Worm (Caenorhabditis elegans): Measurements from ENCODE around the gene C09H5.7.

The C09H5.7 gene

DNA sequence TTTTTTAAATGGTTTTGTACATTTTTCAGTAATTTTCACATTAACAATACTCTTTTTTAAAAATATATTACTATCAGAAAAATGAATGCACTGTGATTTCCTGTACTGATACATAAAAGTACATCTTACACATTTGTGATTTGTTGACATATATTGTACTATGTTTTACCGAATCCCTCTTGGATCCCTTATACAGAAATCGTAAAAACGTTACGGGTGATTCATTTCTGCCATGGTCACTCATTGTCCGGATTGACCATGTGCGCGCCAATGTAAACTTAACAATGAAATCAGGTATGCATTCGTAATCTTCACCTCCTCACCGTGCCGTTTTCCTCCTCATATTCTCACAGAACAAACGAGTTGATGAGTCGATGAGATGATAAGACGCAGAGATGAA, 30.9 kb downstream of the C09H5.7 start, which contains the start of gene ZC513.2:
ZC513.2 (plus strand) TSS at position 301 of the 400 bp plus-strand sequence.
- TF ChIP-seq ztf-23 (GFP tag; IDR thresholded peaks at IDR 0.05), result no peak
- no peak for TF ChIP-seq tab-1 (GFP tag; IDR thresholded peaks at IDR 0.05)
- no peak for TF ChIP-seq med-1 (GFP tag; optimal IDR thresholded peaks at IDR 0.05; ENCODE audit: insufficient read depth)
- TF ChIP-seq klf-2 (GFP tag; conservative IDR thresholded peaks at IDR 0.05), result no peak
- TF ChIP-seq ztf-29 (GFP tag; IDR thresholded peaks at IDR 0.05), result no peak
- no peak for TF ChIP-seq cog-1 (tag; optimal IDR thresholded peaks at IDR 0.05)
- TF ChIP-seq flt-1 (GFP tag; IDR thresholded peaks at IDR 0.05), result no peak
- TF ChIP-seq ref-1 (GFP tag; conservative IDR thresholded peaks at IDR 0.05), result no peak
- TF ChIP-seq T22C8.4 (GFP tag; IDR thresholded peaks at IDR 0.05), result no peak

DNA sequence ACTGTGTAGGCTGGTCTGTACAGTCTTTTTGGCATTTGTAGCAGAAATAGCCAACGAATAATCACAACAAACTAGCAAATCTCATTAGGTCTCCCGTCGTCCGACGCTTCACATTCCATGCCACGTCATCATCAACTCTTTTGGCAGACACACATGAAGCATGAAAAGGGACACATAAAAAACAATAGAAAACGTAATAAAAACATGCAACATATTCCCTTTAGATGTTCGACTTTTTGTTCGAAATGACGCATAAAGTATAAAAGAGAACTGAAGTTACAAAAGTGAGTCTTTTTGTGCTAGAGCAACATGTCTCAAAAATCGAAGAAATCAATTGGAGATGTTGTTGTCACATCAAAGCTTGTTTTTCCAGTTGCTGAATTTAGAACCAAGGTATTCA, 33.2 kb downstream of the C09H5.7 start, which contains the start of gene sth-1:
sth-1 (plus strand) TSS at position 301 of the 400 bp plus-strand sequence.
- TF ChIP-seq T22C8.4 (GFP tag; IDR thresholded peaks at IDR 0.05) (no peak), ztf-23 (GFP tag; IDR thresholded peaks at IDR 0.05) (no peak), flt-1 (GFP tag; IDR thresholded peaks at IDR 0.05) (no peak)

DNA sequence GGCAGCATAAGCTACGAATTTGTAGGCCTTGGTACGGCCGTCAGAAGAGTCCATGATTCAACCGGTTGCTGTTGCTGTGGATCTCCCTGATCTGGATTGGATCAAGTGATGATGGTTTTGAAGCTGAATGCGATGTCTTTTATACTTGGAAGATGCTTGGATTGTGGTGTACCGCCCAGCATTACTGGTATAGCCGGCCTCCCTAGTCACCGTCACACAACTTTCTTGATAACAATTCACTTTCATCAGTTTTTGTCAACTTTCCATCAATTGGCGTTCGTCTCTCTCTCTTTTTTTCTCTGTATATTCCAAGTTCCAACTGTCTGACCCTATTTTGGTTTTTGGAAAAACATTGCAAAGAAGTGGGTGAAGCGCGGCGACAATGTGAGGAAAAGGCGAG, 34.2 kb downstream of the C09H5.7 start, which contains the start of gene col-43:
col-43 (minus strand) TSS at position 101 of the 400 bp plus-strand sequence.
- no peak for TF ChIP-seq T22C8.4 (GFP tag; IDR thresholded peaks at IDR 0.05)
- TF ChIP-seq med-1 (GFP tag; optimal IDR thresholded peaks at IDR 0.05; ENCODE audit: insufficient read depth), result no peak
- no peak for TF ChIP-seq klf-2 (GFP tag; conservative IDR thresholded peaks at IDR 0.05)
- TF ChIP-seq ref-1 (GFP tag; conservative IDR thresholded peaks at IDR 0.05), result no peak
- no peak for TF ChIP-seq tab-1 (GFP tag; IDR thresholded peaks at IDR 0.05)
- TF ChIP-seq ztf-23 (GFP tag; IDR thresholded peaks at IDR 0.05), result no peak
- TF ChIP-seq ztf-29 (GFP tag; IDR thresholded peaks at IDR 0.05), result no peak
- no peak for TF ChIP-seq cog-1 (tag; optimal IDR thresholded peaks at IDR 0.05)
- TF ChIP-seq flt-1 (GFP tag; IDR thresholded peaks at IDR 0.05), result no peak

DNA sequence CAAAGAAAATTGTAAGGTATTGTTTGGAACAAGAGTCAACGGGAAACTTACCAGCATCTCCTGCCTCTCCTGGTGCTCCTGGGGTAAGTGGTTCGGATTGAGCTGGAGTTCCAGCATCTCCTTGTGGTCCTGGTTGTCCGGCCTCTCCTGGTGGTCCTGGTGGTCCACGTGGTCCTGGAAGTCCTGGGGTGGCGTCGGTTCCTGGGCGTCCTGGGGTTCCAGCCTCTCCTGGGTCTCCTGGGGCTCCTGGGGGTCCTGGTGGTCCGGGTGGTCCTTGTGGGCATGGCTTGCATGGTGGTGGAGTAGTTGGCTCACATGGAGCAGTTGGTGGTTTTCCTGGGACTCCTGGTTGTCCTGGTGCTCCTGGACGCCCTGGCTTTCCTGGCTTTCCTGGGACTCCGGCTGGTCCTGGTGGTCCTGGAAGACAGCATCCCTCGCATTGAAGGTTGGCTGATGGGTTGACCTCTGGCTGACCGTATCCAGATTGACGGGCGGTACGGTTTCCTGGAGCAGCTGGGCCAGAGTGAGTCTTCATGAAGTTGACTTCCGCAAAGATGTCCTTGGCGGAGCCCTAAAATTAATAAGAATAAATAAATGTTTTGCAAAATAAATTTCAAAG, 34.9 kb downstream of the C09H5.7 start:
- no peak for TF ChIP-seq ref-1 (GFP tag; conservative IDR thresholded peaks at IDR 0.05)
- no peak for TF ChIP-seq T22C8.4 (GFP tag; IDR thresholded peaks at IDR 0.05)
- TF ChIP-seq flt-1 (GFP tag; IDR thresholded peaks at IDR 0.05), result no peak
- no peak for TF ChIP-seq cog-1 (tag; optimal IDR thresholded peaks at IDR 0.05)
- no peak for TF ChIP-seq ztf-29 (GFP tag; IDR thresholded peaks at IDR 0.05)
- TF ChIP-seq ztf-23 (GFP tag; IDR thresholded peaks at IDR 0.05), result no peak
- no peak for TF ChIP-seq tab-1 (GFP tag; IDR thresholded peaks at IDR 0.05)
- TF ChIP-seq klf-2 (GFP tag; conservative IDR thresholded peaks at IDR 0.05), result no peak
- TF ChIP-seq med-1 (GFP tag; optimal IDR thresholded peaks at IDR 0.05; ENCODE audit: insufficient read depth), result no peak

DNA sequence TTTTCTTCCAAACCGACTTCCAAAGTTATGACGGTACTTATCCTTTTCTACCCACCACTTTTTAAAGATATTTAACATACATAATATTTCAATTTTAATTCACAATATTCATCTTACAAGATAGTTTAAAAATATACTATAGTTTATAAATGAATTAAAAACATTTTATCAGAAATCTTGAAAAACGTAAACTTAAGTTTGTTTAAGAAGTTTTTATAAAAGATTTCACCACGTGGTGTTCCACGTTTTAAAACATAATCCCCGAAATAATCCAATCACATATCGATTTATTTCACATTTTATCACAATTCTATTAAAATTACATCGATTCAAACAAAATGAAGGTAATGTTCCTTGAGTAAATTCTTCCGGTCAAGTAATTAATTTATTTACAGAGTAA, 38.3 kb downstream of the C09H5.7 start, which contains the start of gene ZC513.3:
ZC513.3 (plus strand) TSS at position 301 of the 400 bp plus-strand sequence.
- no peak for TF ChIP-seq ref-1 (GFP tag; conservative IDR thresholded peaks at IDR 0.05)
- no peak for TF ChIP-seq flt-1 (GFP tag; IDR thresholded peaks at IDR 0.05)
- TF ChIP-seq klf-2 (GFP tag; conservative IDR thresholded peaks at IDR 0.05), result no peak
- TF ChIP-seq ztf-29 (GFP tag; IDR thresholded peaks at IDR 0.05), result no peak
- TF ChIP-seq tab-1 (GFP tag; IDR thresholded peaks at IDR 0.05), result no peak
- no peak for TF ChIP-seq ztf-23 (GFP tag; IDR thresholded peaks at IDR 0.05)
- no peak for TF ChIP-seq T22C8.4 (GFP tag; IDR thresholded peaks at IDR 0.05)
- no peak for TF ChIP-seq med-1 (GFP tag; optimal IDR thresholded peaks at IDR 0.05; ENCODE audit: insufficient read depth)
- TF ChIP-seq cog-1 (tag; optimal IDR thresholded peaks at IDR 0.05), result no peak

DNA sequence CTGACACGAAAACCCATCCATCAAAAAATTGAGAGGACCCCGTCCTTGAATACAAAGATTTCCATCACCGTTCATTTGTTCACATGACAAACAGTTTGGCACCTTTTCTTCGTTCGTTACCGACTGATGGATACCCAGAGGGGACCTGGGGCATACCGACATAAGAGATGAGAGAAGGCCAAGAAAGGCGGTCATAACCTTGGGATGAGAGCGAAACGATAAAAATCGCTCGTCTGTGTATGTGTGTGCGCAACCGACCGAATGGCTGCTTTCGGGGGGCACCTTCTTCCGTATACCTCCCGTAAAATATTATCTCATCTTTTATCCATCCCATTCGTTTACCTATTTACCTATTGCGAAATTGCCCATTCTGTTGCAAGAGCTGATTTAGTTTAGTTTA, 40.1 kb downstream of the C09H5.7 start:
- TF ChIP-seq cog-1 (tag; optimal IDR thresholded peaks at IDR 0.05) (no peak), ref-1 (GFP tag; conservative IDR thresholded peaks at IDR 0.05) (no peak), ztf-29 (GFP tag; IDR thresholded peaks at IDR 0.05) (no peak), T22C8.4 (GFP tag; IDR thresholded peaks at IDR 0.05) (no peak), med-1 (GFP tag; optimal IDR thresholded peaks at IDR 0.05; ENCODE audit: insufficient read depth) (no peak), flt-1 (GFP tag; IDR thresholded peaks at IDR 0.05) (no peak), klf-2 (GFP tag; conservative IDR thresholded peaks at IDR 0.05) (no peak), tab-1 (GFP tag; IDR thresholded peaks at IDR 0.05) (no peak), ztf-23 (GFP tag; IDR thresholded peaks at IDR 0.05) (no peak)

DNA sequence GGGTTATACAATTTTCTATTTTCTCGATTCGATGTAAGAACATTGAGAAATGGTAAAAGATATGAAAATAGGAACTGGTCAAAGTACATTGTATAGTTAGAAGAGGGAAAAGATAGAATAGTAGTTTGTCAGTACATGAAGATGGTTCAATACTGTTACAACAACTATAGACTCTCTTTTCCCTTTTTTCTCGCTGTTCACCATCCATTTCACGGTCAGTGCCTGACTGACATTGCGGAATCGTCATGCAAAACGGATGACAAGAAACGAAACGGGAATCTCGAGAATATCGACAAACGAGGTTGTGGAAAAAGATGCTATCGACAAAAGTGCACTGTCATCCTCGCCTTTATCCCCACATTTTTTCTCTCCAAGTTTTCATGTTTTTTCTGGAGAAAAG, 41.4 kb downstream of the C09H5.7 start:
- no peak for TF ChIP-seq ref-1 (GFP tag; conservative IDR thresholded peaks at IDR 0.05)
- TF ChIP-seq cog-1 (tag; optimal IDR thresholded peaks at IDR 0.05), result no peak
- TF ChIP-seq med-1 (GFP tag; optimal IDR thresholded peaks at IDR 0.05; ENCODE audit: insufficient read depth), result no peak
- TF ChIP-seq flt-1 (GFP tag; IDR thresholded peaks at IDR 0.05), result no peak

DNA sequence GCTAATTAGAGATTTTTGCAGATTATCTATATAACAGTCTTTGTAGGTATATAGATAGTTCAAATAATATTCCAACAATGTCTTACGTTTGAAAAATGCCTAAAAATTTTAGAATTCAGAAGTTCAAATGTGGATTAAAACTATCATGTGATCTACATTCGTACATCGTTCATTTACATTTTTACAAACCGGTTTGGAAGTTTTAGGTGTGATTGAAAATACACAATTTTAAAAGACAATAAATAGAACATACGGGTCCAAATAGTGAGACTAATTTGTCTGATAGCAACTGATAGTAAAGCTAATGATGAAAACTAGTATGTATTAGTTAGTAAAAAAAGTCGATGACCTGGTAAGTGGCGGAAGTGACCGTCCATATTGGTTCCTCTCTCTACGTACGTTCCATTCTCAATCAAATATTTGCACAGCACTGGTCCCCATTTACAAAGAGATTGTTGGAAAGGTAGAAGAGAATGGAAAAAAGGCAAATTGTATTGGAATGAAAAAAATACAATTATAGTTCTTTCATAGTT, 43.6 kb downstream of the C09H5.7 start:
- TF ChIP-seq ztf-23 (GFP tag; IDR thresholded peaks at IDR 0.05) (no peak), flt-1 (GFP tag; IDR thresholded peaks at IDR 0.05) (no peak), cog-1 (tag; optimal IDR thresholded peaks at IDR 0.05) (no peak), tab-1 (GFP tag; IDR thresholded peaks at IDR 0.05) (no peak), T22C8.4 (GFP tag; IDR thresholded peaks at IDR 0.05) (no peak), ref-1 (GFP tag; conservative IDR thresholded peaks at IDR 0.05) (no peak), klf-2 (GFP tag; conservative IDR thresholded peaks at IDR 0.05) (no peak), ztf-29 (GFP tag; IDR thresholded peaks at IDR 0.05) (no peak), med-1 (GFP tag; optimal IDR thresholded peaks at IDR 0.05; ENCODE audit: insufficient read depth) (no peak)

DNA sequence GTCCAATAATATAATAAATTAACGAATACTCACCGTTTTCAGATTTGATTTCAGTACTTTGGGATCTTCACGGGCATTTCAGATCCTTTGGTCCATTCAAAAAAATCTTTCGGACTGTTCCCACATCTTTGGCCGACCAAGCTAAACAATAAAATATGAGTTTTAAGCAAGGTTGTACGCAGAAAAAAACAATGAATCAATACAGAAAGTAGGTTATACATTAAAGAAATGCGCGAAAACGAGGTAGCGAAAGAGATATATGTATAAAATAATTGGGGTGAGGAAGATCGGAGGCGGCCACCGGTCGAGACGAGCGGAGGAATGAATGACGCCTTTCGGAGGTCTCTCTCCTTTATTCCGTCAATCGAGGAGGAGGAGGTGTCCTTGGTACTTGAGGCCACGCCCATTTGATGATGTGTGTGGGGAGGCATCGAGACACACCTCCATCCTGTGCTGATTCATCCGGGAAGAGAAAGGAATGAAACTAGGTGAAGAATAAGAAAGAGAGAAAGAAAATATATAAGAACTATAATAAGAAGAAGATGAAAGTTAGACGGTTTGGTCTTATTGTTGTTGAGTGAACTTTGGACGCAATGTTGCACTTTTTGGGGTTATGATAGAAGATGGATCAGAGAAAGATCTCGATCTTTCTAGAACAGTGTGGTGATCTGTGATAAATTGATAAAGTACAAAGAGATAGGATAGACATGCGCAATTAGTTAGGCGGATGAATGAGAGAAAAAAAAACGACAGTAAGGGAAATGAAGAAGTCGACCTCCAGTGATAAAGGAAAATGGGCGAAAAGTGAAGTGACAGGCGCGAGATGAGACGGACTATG, 44.6 kb downstream of the C09H5.7 start:
- TF ChIP-seq ztf-23 (GFP tag; IDR thresholded peaks at IDR 0.05), result no peak
- no peak for TF ChIP-seq klf-2 (GFP tag; conservative IDR thresholded peaks at IDR 0.05)
- TF ChIP-seq ztf-29 (GFP tag; IDR thresholded peaks at IDR 0.05), result no peak
- TF ChIP-seq tab-1 (GFP tag; IDR thresholded peaks at IDR 0.05), result no peak
- no peak for TF ChIP-seq T22C8.4 (GFP tag; IDR thresholded peaks at IDR 0.05)
- TF ChIP-seq ref-1 (GFP tag; conservative IDR thresholded peaks at IDR 0.05), result no peak
- no peak for TF ChIP-seq med-1 (GFP tag; optimal IDR thresholded peaks at IDR 0.05; ENCODE audit: insufficient read depth)
- no peak for TF ChIP-seq flt-1 (GFP tag; IDR thresholded peaks at IDR 0.05)
- TF ChIP-seq cog-1 (tag; optimal IDR thresholded peaks at IDR 0.05), result no peak

Measured in whole organism, midembryonic.